Fruit fly (Drosophila melanogaster) whole organism, embryonic: ENCODE results near the gene ND-B18.
A peak's percentile ranks its signal among the peaks of the same experiment; 100 is the strongest.

Source experiments
- CG10147 ChIP-seq: fragments of 200-800 bp; sonication (Bioruptor generic); optimal IDR thresholded peaks from 2 replicates; lab custom pipeline; 2019; ENCODE audit warnings: missing biosample characterization, mild to moderate bottlenecking, missing genetic modification characterization, moderate library complexity
- CG1233 ChIP-seq: fragments of 200-800 bp; sonication (Bioruptor generic); optimal IDR thresholded peaks from 4 replicates; lab custom pipeline; 2018; ENCODE audit warnings: missing biosample characterization, mild to moderate bottlenecking, missing genetic modification characterization
- CG12391 ChIP-seq: fragments of 200-800 bp; sonication (Bioruptor generic); optimal IDR thresholded peaks from 3 replicates; lab custom pipeline; 2018; ENCODE audit warnings: missing biosample characterization, mild to moderate bottlenecking, missing genetic modification characterization, moderate library complexity
- CG14860 ChIP-seq: fragments of 200-800 bp; sonication (Bioruptor generic); IDR thresholded peaks from 3 replicates; pipeline ENCODE4 v1.3.6; 2022; ENCODE audit warnings: missing biosample characterization, missing genetic modification characterization; ENCODE audit not compliant: partially characterized antibody
- CG17802 ChIP-seq: fragments of 200-800 bp; sonication (Bioruptor generic); optimal IDR thresholded peaks from 2 replicates; lab custom pipeline; 2018; ENCODE audit warnings: missing biosample characterization, mild to moderate bottlenecking, missing genetic modification characterization, moderate library complexity
- CG18599 ChIP-seq: fragments of 200-800 bp; sonication (Bioruptor generic); optimal IDR thresholded peaks from 3 replicates; lab custom pipeline; 2017; ENCODE audit warnings: missing biosample characterization, missing genetic modification characterization, mild to moderate bottlenecking, moderate library complexity, missing genetic modification reagents
- CG18619 ChIP-seq: fragments of 200-800 bp; sonication (Bioruptor generic); optimal IDR thresholded peaks from 3 replicates; lab custom pipeline; 2017; ENCODE audit warnings: missing biosample characterization, mild to moderate bottlenecking, missing genetic modification characterization
- CG2116 ChIP-seq: fragments of 200-800 bp; sonication (Bioruptor generic); optimal IDR thresholded peaks from 3 replicates; lab custom pipeline; 2018; ENCODE audit warnings: missing biosample characterization, mild to moderate bottlenecking, missing genetic modification characterization
- CG2875 ChIP-seq: fragments of 200-800 bp; sonication (Bioruptor generic); optimal IDR thresholded peaks from 2 replicates; lab custom pipeline; 2017; ENCODE audit warnings: missing biosample characterization, mild to moderate bottlenecking, missing genetic modification characterization, missing genetic modification reagents
- CG3995 ChIP-seq: fragments of 200-800 bp; sonication (Bioruptor generic); optimal IDR thresholded peaks from 3 replicates; lab custom pipeline; 2016; ENCODE audit warnings: missing biosample characterization, missing genetic modification characterization
- CG6254 ChIP-seq: fragments of 200-800 bp; sonication (Bioruptor generic); optimal IDR thresholded peaks from 3 replicates; lab custom pipeline; 2017; ENCODE audit warnings: mild to moderate bottlenecking, missing biosample characterization, missing genetic modification reagents, missing genetic modification characterization
- CG6654 ChIP-seq: fragments of 200-800 bp; sonication (Bioruptor generic); optimal IDR thresholded peaks from 2 replicates; lab custom pipeline; 2017; ENCODE audit warnings: missing biosample characterization, mild to moderate bottlenecking, missing genetic modification characterization
- CG7745 ChIP-seq: fragments of 200-800 bp; sonication (Bioruptor generic); optimal IDR thresholded peaks from 2 replicates; lab custom pipeline; 2018; ENCODE audit warnings: missing biosample characterization, mild to moderate bottlenecking, missing genetic modification characterization, moderate library complexity
- CG7839 ChIP-seq: fragments of 200-800 bp; sonication (Bioruptor generic); optimal IDR thresholded peaks from 3 replicates; lab custom pipeline; 2018; ENCODE audit warnings: missing biosample characterization, mild to moderate bottlenecking, missing genetic modification characterization, moderate library complexity
- CG9727 ChIP-seq: fragments of 200-800 bp; sonication (Bioruptor generic); optimal IDR thresholded peaks from 3 replicates; lab custom pipeline; 2017; ENCODE audit warnings: missing biosample characterization, mild to moderate bottlenecking, missing genetic modification characterization
- Dip2 ChIP-seq: fragments of 200-800 bp; sonication (Bioruptor generic); IDR thresholded peaks from 2 replicates; pipeline ENCODE4 v1.3.6; 2022; ENCODE audit warnings: missing biosample characterization, missing genetic modification characterization
- Doc2 ChIP-seq: fragments of 200-800 bp; sonication (Bioruptor generic); IDR thresholded peaks from 2 replicates; pipeline ENCODE4 v1.3.6; 2022; ENCODE audit warnings: missing biosample characterization, missing genetic modification characterization
- E2f1 ChIP-seq: fragments of 200-800 bp; sonication (Bioruptor generic); IDR thresholded peaks from 2 replicates; pipeline ENCODE4 v1.3.6; 2022; ENCODE audit warnings: missing biosample characterization, missing genetic modification characterization
- HLH3B ChIP-seq: fragments of 200-800 bp; sonication (Bioruptor generic); IDR thresholded peaks from 2 replicates; pipeline ENCODE4 v1.3.6; 2022; ENCODE audit warnings: missing biosample characterization, missing genetic modification characterization
- Hr3 ChIP-seq: fragments of 200-800 bp; sonication (Bioruptor generic); optimal IDR thresholded peaks from 3 replicates; lab custom pipeline; 2016; ENCODE audit warnings: missing biosample characterization, missing genetic modification characterization
- NC2α ChIP-seq: fragments of 200-800 bp; sonication (Bioruptor generic); optimal IDR thresholded peaks from 2 replicates; lab custom pipeline; 2016; ENCODE audit warnings: missing biosample characterization, missing genetic modification characterization
- Oli ChIP-seq: fragments of 200-800 bp; sonication (Bioruptor generic); optimal IDR thresholded peaks from 2 replicates; lab custom pipeline; 2018; ENCODE audit warnings: missing biosample characterization, mild to moderate bottlenecking, missing genetic modification characterization, moderate library complexity
- PHDP ChIP-seq: fragments of 200-800 bp; sonication (Bioruptor generic); optimal IDR thresholded peaks from 3 replicates; lab custom pipeline; 2018; ENCODE audit warnings: missing biosample characterization, mild to moderate bottlenecking, missing genetic modification characterization, moderate library complexity
- Scr ChIP-seq: fragments of 200-800 bp; sonication (Bioruptor generic); IDR thresholded peaks from 2 replicates; pipeline ENCODE4 v1.3.6; 2022; ENCODE audit warnings: missing biosample characterization, missing genetic modification characterization; ENCODE audit not compliant: partially characterized antibody
- Side ChIP-seq: fragments of 200-800 bp; sonication (Bioruptor generic); optimal IDR thresholded peaks from 2 replicates; lab custom pipeline; 2016; ENCODE audit warnings: missing biosample characterization, missing genetic modification characterization
- Tbp ChIP-seq: fragments of >200 bp; optimal IDR thresholded peaks from 2 replicates; lab custom pipeline; 2018; ENCODE audit warnings: missing biosample characterization, missing genetic modification characterization
- aop ChIP-seq: fragments of 200-800 bp; sonication (Bioruptor generic); IDR thresholded peaks from 2 replicates; pipeline ENCODE4 v1.3.6; 2022; ENCODE audit warnings: missing biosample characterization, missing genetic modification characterization
- bab2 ChIP-seq: fragments of 200-800 bp; sonication (Bioruptor generic); optimal IDR thresholded peaks from 2 replicates; lab custom pipeline; 2016; ENCODE audit warnings: missing biosample characterization, missing genetic modification characterization
- chm ChIP-seq: fragments of 200-800 bp; sonication (Bioruptor generic); IDR thresholded peaks from 2 replicates; pipeline ENCODE4 v1.3.6; 2022; ENCODE audit warnings: missing biosample characterization, missing genetic modification characterization
- ci ChIP-seq: fragments of 200-800 bp; sonication (Bioruptor generic); IDR thresholded peaks from 3 replicates; pipeline ENCODE4 v1.3.6; 2022; ENCODE audit warnings: missing biosample characterization, missing genetic modification characterization
- crc ChIP-seq: fragments of 200-800 bp; sonication (Bioruptor generic); optimal IDR thresholded peaks from 2 replicates; lab custom pipeline; 2016; ENCODE audit warnings: missing biosample characterization, missing genetic modification characterization
- dan ChIP-seq: fragments of 200-800 bp; sonication (Bioruptor generic); IDR thresholded peaks from 2 replicates; pipeline ENCODE4 v1.3.6; 2022; ENCODE audit warnings: missing biosample characterization, missing genetic modification characterization
- dm ChIP-seq: fragments of 200-800 bp; sonication (Bioruptor generic); optimal IDR thresholded peaks from 3 replicates; lab custom pipeline; 2016; ENCODE audit warnings: missing biosample characterization, missing genetic modification characterization
- en ChIP-seq: fragments of 200-800 bp; sonication (Bioruptor generic); optimal IDR thresholded peaks from 2 replicates; lab custom pipeline; 2016; ENCODE audit warnings: missing biosample characterization, missing genetic modification characterization
- eyg ChIP-seq: fragments of 200-800 bp; sonication (Bioruptor generic); optimal IDR thresholded peaks from 3 replicates; lab custom pipeline; 2016; ENCODE audit warnings: missing biosample characterization, missing genetic modification characterization
- fd3F ChIP-seq: fragments of 200-800 bp; sonication (Bioruptor generic); optimal IDR thresholded peaks from 2 replicates; lab custom pipeline; 2018; ENCODE audit warnings: missing biosample characterization, mild to moderate bottlenecking, missing genetic modification characterization, moderate library complexity
- fru ChIP-seq: fragments of >200 bp; optimal IDR thresholded peaks from 2 replicates; lab custom pipeline; 2017
- gro ChIP-seq: fragments of 200-800 bp; sonication (Bioruptor generic); optimal IDR thresholded peaks from 2 replicates; lab custom pipeline; 2016; ENCODE audit warnings: missing biosample characterization, missing genetic modification characterization
- hbn ChIP-seq: fragments of 200-800 bp; sonication (Bioruptor generic); IDR thresholded peaks from 2 replicates; pipeline ENCODE4 v1.3.6; 2022; ENCODE audit warnings: missing biosample characterization, missing genetic modification characterization; ENCODE audit not compliant: partially characterized antibody
- jigr1 ChIP-seq: fragments of 200-800 bp; sonication (Bioruptor generic); IDR thresholded peaks from 3 replicates; pipeline ENCODE4 v1.3.6; 2022; ENCODE audit warnings: missing biosample characterization, missing genetic modification characterization
- jing ChIP-seq: fragments of 200-800 bp; sonication (Bioruptor generic); optimal IDR thresholded peaks from 2 replicates; lab custom pipeline; 2018; ENCODE audit warnings: missing biosample characterization, mild to moderate bottlenecking, missing genetic modification characterization
- luna ChIP-seq: fragments of 200-800 bp; sonication (Bioruptor generic); optimal IDR thresholded peaks from 2 replicates; lab custom pipeline; 2016; ENCODE audit warnings: missing biosample characterization, missing genetic modification characterization
- oc ChIP-seq: fragments of 200-800 bp; sonication (Bioruptor generic); optimal IDR thresholded peaks from 2 replicates; lab custom pipeline; 2018; ENCODE audit warnings: missing biosample characterization, mild to moderate bottlenecking, missing genetic modification characterization, moderate library complexity
- schlank ChIP-seq: fragments of 200-800 bp; sonication (Bioruptor generic); optimal IDR thresholded peaks from 2 replicates; lab custom pipeline; 2018; ENCODE audit warnings: missing biosample characterization, mild to moderate bottlenecking, missing genetic modification characterization
- sim ChIP-seq: fragments of 200-800 bp; sonication (Bioruptor generic); IDR thresholded peaks from 2 replicates; pipeline ENCODE4 v1.3.6; 2022; ENCODE audit warnings: missing biosample characterization, missing genetic modification characterization
- sisA ChIP-seq: fragments of 200-800 bp; sonication (Bioruptor generic); IDR thresholded peaks from 2 replicates; pipeline ENCODE4 v1.3.6; 2022; ENCODE audit warnings: missing biosample characterization, missing genetic modification characterization
- slou ChIP-seq: fragments of 200-800 bp; sonication (Bioruptor generic); optimal IDR thresholded peaks from 3 replicates; lab custom pipeline; 2016; ENCODE audit warnings: missing biosample characterization, missing genetic modification characterization
- tgo ChIP-seq: fragments of 200-800 bp; sonication (Bioruptor generic); IDR thresholded peaks from 3 replicates; pipeline ENCODE4 v1.3.6; 2022; ENCODE audit warnings: missing biosample characterization, missing genetic modification characterization
- tio ChIP-seq: fragments of 200-800 bp; sonication (Bioruptor generic); optimal IDR thresholded peaks from 2 replicates; lab custom pipeline; 2017; ENCODE audit warnings: missing biosample characterization, missing genetic modification characterization, inconsistent platforms
- z ChIP-seq: fragments of 200-800 bp; sonication (Bioruptor generic); IDR thresholded peaks from 3 replicates; pipeline ENCODE4 v1.3.6; 2022; ENCODE audit warnings: missing biosample characterization, missing genetic modification characterization
- zen ChIP-seq: fragments of 200-800 bp; sonication (Bioruptor generic); optimal IDR thresholded peaks from 3 replicates; lab custom pipeline; 2018; ENCODE audit warnings: missing biosample characterization, mild to moderate bottlenecking, missing genetic modification characterization, moderate library complexity

ND-B18 gene

dm6 chrX:15084580-15085138 lies 21.1 kb downstream of the ND-B18 start, which contains the start of gene Cox17 (continued):
- peak; percentile 84 for TF ChIP-seq CG7839
- TF ChIP-seq bab2 (GFP tag; lab: Kevin White, UChicago) = peak; percentile 61
- TF ChIP-seq luna (GFP tag; lab: Kevin White, UChicago) = no peak
- TF ChIP-seq Hr3 (GFP tag; lab: Kevin White, UChicago) = peak; percentile 88
- TF ChIP-seq E2f1 (GFP tag; lab: Robert Waterston, UW) = peak; percentile 69
- TF ChIP-seq dm (GFP tag; lab: Kevin White, UChicago) = peak; percentile 76
- peak; percentile 89 for TF ChIP-seq tio
- TF ChIP-seq eyg = no peak
- TF ChIP-seq CG2116 (GFP tag; lab: Kevin White, UChicago) = peak; percentile 67
- TF ChIP-seq slou = peak; percentile 85
- TF ChIP-seq Doc2 = no peak
- TF ChIP-seq Scr (GFP tag; lab: Robert Waterston, UW) = peak; percentile 84
- no peak for TF ChIP-seq CG7745 (tag; lab: Kevin White, UChicago)
- TF ChIP-seq CG1233 (GFP tag; lab: Kevin White, UChicago) = peak; percentile 78
- peak; percentile 69 for TF ChIP-seq sisA (GFP tag; lab: Robert Waterston, UW)
- peak; percentile 75 for TF ChIP-seq Oli
- peak; percentile 67 for TF ChIP-seq CG2875 (GFP tag; lab: Kevin White, UChicago)
- TF ChIP-seq schlank = peak; percentile 26
- peak; percentile 65 for TF ChIP-seq tgo (GFP tag; lab: Robert Waterston, UW)
- TF ChIP-seq z = no peak
- TF ChIP-seq CG17802 (tag; lab: Kevin White, UChicago) = peak; percentile 32
- no peak for TF ChIP-seq en (GFP tag; lab: Kevin White, UChicago)
- TF ChIP-seq zen = peak; percentile 76
- TF ChIP-seq gro (GFP tag; lab: Kevin White, UChicago) = peak; percentile 31
- TF ChIP-seq jigr1 (GFP tag; lab: Robert Waterston, UW) = peak; percentile 68; the same call in 1 of the 3 replicates
- peak; percentile 43 for TF ChIP-seq CG6254 (GFP tag; lab: Kevin White, UChicago)
- TF ChIP-seq chm (GFP tag; lab: Robert Waterston, UW) = 0 out of 2 replicates have a peak, but pooled peaks have one; percentile 5
- TF ChIP-seq ci (GFP tag; lab: Robert Waterston, UW) = peak; percentile 63; the same call in 2 of the 3 replicates
- peak; percentile 26; the same call in 1 of the 2 replicates for TF ChIP-seq HLH3B
- TF ChIP-seq CG14860 (GFP tag; lab: Robert Waterston, UW) = peak; percentile 52; the same call in 2 of the 3 replicates
- peak; percentile 35 for TF ChIP-seq jing (GFP tag; lab: Kevin White, UChicago)
- TF ChIP-seq CG6654 (GFP tag; lab: Kevin White, UChicago) = peak; percentile 41
- TF ChIP-seq CG9727 (GFP tag; lab: Kevin White, UChicago) = peak; percentile 88
- peak; percentile 83 for TF ChIP-seq CG18599 (GFP tag; lab: Kevin White, UChicago)
- TF ChIP-seq PHDP = peak; percentile 73
- TF ChIP-seq NC2α (GFP tag; lab: Kevin White, UChicago) = no peak
- no peak for TF ChIP-seq fru (lab: Kevin White, UChicago)
- peak; percentile 88 for TF ChIP-seq CG12391 (tag; lab: Kevin White, UChicago)
- peak; percentile 73 for TF ChIP-seq hbn
- TF ChIP-seq sim (GFP tag; lab: Robert Waterston, UW) = no peak
- peak; percentile 58 for TF ChIP-seq CG3995 (GFP tag; lab: Kevin White, UChicago)
- peak; percentile 47 for TF ChIP-seq crc (GFP tag; lab: Kevin White, UChicago)
- peak; percentile 83 for TF ChIP-seq CG18619 (GFP tag; lab: Kevin White, UChicago)
- peak; percentile 77 for TF ChIP-seq CG10147 (GFP tag; lab: Kevin White, UChicago)
- TF ChIP-seq aop (GFP tag; lab: Robert Waterston, UW) = no peak
- TF ChIP-seq Dip2 (GFP tag; lab: Robert Waterston, UW) = no peak
- peak; percentile 48 for TF ChIP-seq Side
- no peak for TF ChIP-seq Tbp (GFP tag; lab: Kevin White, UChicago)
- no peak for TF ChIP-seq dan (GFP tag; lab: Robert Waterston, UW)
- peak; percentile 63 for TF ChIP-seq fd3F (GFP tag; lab: Kevin White, UChicago)
- TF ChIP-seq oc (tag; lab: Kevin White, UChicago) = peak; percentile 19
